Worm (Caenorhabditis elegans) whole organism, mixed stage, embryonic: ENCODE measurements around the gene ntp-1.

Experiments used
- M03D4.4 ChIP-seq: sonication (generic microtip); optimal IDR thresholded peaks from 2 replicates; lab custom pipeline; 2017; ENCODE audit warnings: mild to moderate bottlenecking, missing genetic modification characterization, missing compliant biosample characterization
- blmp-1 ChIP-seq: fragments of 150-350 bp; optimal IDR thresholded peaks from 2 replicates; lab custom pipeline; 2014; ENCODE audit warnings: missing biosample characterization, missing genetic modification characterization
- ceh-39 ChIP-seq: fragments of 150-350 bp; optimal IDR thresholded peaks from 2 replicates; lab custom pipeline; 2014; ENCODE audit warnings: missing biosample characterization, missing genetic modification characterization
- ceh-43 ChIP-seq: fragments of 200-800 bp; sonication (Bioruptor generic); optimal IDR thresholded peaks from 2 replicates; lab custom pipeline; 2018; ENCODE audit warnings: mild to moderate bottlenecking, missing genetic modification characterization, moderate library complexity, missing compliant biosample characterization
- ceh-83 ChIP-seq: fragments of 200-800 bp; sonication (Bioruptor generic); optimal IDR thresholded peaks from 2 replicates; lab custom pipeline; 2018; ENCODE audit warnings: mild to moderate bottlenecking, missing genetic modification characterization, missing compliant biosample characterization
- ces-1 ChIP-seq: fragments of 150-350 bp; optimal IDR thresholded peaks from 2 replicates; lab custom pipeline; 2014; ENCODE audit warnings: missing biosample characterization, missing genetic modification reagents, missing genetic modification characterization
- elt-1 ChIP-seq: sonication (generic microtip); optimal IDR thresholded peaks from 2 replicates; lab custom pipeline; 2017; ENCODE audit warnings: missing genetic modification characterization, mild to moderate bottlenecking, missing compliant biosample characterization, antibody characterized with exemption, moderate library complexity, borderline replicate concordance; ENCODE audit not compliant: insufficient read depth
- elt-3 ChIP-seq: fragments of 150-350 bp; optimal IDR thresholded peaks from 2 replicates; lab custom pipeline; 2014; ENCODE audit warnings: missing biosample characterization, missing genetic modification characterization
- flh-1 ChIP-seq: fragments of 200-800 bp; sonication (Bioruptor generic); optimal IDR thresholded peaks from 2 replicates; lab custom pipeline; 2018; ENCODE audit warnings: mild to moderate bottlenecking, missing genetic modification characterization, moderate library complexity, missing compliant biosample characterization
- ham-2 ChIP-seq: fragments of 200-800 bp; sonication (Bioruptor generic); optimal IDR thresholded peaks from 2 replicates; lab custom pipeline; 2018; ENCODE audit warnings: mild to moderate bottlenecking, missing genetic modification characterization, missing compliant biosample characterization
- hlh-1 ChIP-seq: fragments of 150-350 bp; optimal IDR thresholded peaks from 2 replicates; lab custom pipeline; 2014; ENCODE audit warnings: missing biosample characterization, missing genetic modification reagents, missing genetic modification characterization
- lin-13 ChIP-seq: fragments of 150-350 bp; optimal IDR thresholded peaks from 2 replicates; lab custom pipeline; 2014; ENCODE audit warnings: missing biosample characterization, missing genetic modification characterization
- lin-32 ChIP-seq: fragments of 200-800 bp; sonication (Bioruptor generic); optimal IDR thresholded peaks from 2 replicates; lab custom pipeline; 2018; ENCODE audit warnings: mild to moderate bottlenecking, missing genetic modification characterization, missing compliant biosample characterization
- lsy-2 ChIP-seq: fragments of 150-350 bp; optimal IDR thresholded peaks from 2 replicates; lab custom pipeline; 2014; ENCODE audit warnings: missing biosample characterization, missing genetic modification characterization
- mab-5 ChIP-seq: fragments of 150-350 bp; optimal IDR thresholded peaks from 2 replicates; lab custom pipeline; 2014; ENCODE audit warnings: missing biosample characterization, missing genetic modification characterization
- mep-1 ChIP-seq: fragments of 150-350 bp; optimal IDR thresholded peaks from 2 replicates; lab custom pipeline; 2017; ENCODE audit warnings: missing biosample characterization, missing genetic modification reagents, missing genetic modification characterization, inconsistent platforms
- mls-2 ChIP-seq: sonication (generic microtip); optimal IDR thresholded peaks from 2 replicates; lab custom pipeline; 2016; ENCODE audit warnings: mild to moderate bottlenecking, missing genetic modification characterization, moderate library complexity, missing compliant biosample characterization
- nhr-12 ChIP-seq: fragments of 150-350 bp; optimal IDR thresholded peaks from 2 replicates; lab custom pipeline; 2014; ENCODE audit warnings: missing biosample characterization, missing genetic modification characterization
- nhr-2 ChIP-seq: fragments of 150-350 bp; optimal IDR thresholded peaks from 2 replicates; lab custom pipeline; 2014; ENCODE audit warnings: missing biosample characterization, missing genetic modification characterization
- nhr-237 ChIP-seq: fragments of 150-350 bp; optimal IDR thresholded peaks from 2 replicates; lab custom pipeline; 2014; ENCODE audit warnings: missing biosample characterization, missing genetic modification characterization
- nhr-28 ChIP-seq: fragments of 150-350 bp; optimal IDR thresholded peaks from 2 replicates; lab custom pipeline; 2014; ENCODE audit warnings: missing biosample characterization, missing genetic modification characterization
- nhr-76 ChIP-seq: sonication (generic microtip); optimal IDR thresholded peaks from 2 replicates; lab custom pipeline; 2017; ENCODE audit warnings: missing biosample characterization, missing genetic modification characterization
- pha-4 ChIP-seq: fragments of 150-350 bp; optimal IDR thresholded peaks from 2 replicates; lab custom pipeline; 2018; ENCODE audit warnings: missing biosample characterization, missing genetic modification reagents, missing genetic modification characterization
- sem-2 ChIP-seq: fragments of 200-800 bp; sonication (Bioruptor generic); optimal IDR thresholded peaks from 2 replicates; lab custom pipeline; 2018; ENCODE audit warnings: mild to moderate bottlenecking, missing genetic modification characterization, missing compliant biosample characterization
- snpc-4 ChIP-seq: fragments of 150-350 bp; optimal IDR thresholded peaks from 2 replicates; lab custom pipeline; 2014; ENCODE audit warnings: missing biosample characterization, missing genetic modification characterization
- sptf-1 ChIP-seq: sonication (generic microtip); optimal IDR thresholded peaks from 2 replicates; lab custom pipeline; 2017; ENCODE audit warnings: mild to moderate bottlenecking, missing genetic modification characterization, moderate library complexity, missing compliant biosample characterization
- unc-120 ChIP-seq: sonication (generic microtip); optimal IDR thresholded peaks from 2 replicates; lab custom pipeline; 2017; ENCODE audit warnings: missing genetic modification characterization, missing compliant biosample characterization; ENCODE audit not compliant: poor library complexity, severe bottlenecking
- unc-62 ChIP-seq: fragments of 150-350 bp; optimal IDR thresholded peaks from 2 replicates; lab custom pipeline; 2014; ENCODE audit warnings: missing biosample characterization, missing genetic modification reagents, missing genetic modification characterization
- ztf-11 ChIP-seq: fragments of 150-350 bp; optimal IDR thresholded peaks from 2 replicates; lab custom pipeline; 2014; ENCODE audit warnings: missing biosample characterization, missing genetic modification characterization

Gene ntp-1

DNA sequence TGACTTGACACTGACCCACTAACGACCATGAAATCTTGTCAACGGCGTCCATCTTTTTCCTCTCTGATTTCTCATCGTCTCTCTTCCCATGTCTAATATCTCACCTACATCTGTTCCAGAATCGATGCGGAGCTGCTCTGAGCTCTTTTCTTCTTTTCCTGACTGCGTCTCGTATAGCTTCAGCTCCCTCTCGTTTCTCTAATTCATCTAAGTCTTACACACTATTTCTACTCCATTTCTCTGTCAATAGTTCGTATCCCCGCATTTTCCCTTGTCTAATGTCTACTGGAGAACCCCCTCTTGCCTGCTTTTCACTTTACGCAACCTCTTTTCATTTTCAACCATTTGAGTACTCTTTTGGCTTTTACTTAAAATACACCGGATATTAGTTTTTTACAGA lies 23.2 kb upstream of the ntp-1 start, which contains the start of gene ric-3:
Gene ric-3 (plus strand): TSS at position 400 of the 400 bp plus-strand sequence.
- TF ChIP-seq mab-5 (tag; lab: Kevin White, UChicago): no peak
- peak; percentile 72 for TF ChIP-seq unc-120
- TF ChIP-seq nhr-12 (tag; lab: Kevin White, UChicago): no peak
- peak; percentile 9 for TF ChIP-seq elt-3 (tag; lab: Kevin White, UChicago)
- peak; percentile 60 for TF ChIP-seq hlh-1 (tag; lab: Kevin White, UChicago)
- no peak for TF ChIP-seq elt-1 (tag; lab: Kevin White, UChicago)
- peak; percentile 29 for TF ChIP-seq mep-1
- TF ChIP-seq nhr-237 (tag; lab: Kevin White, UChicago): no peak
- peak; percentile 6 for TF ChIP-seq ham-2 (GFP tag; lab: Kevin White, UChicago)
- TF ChIP-seq ces-1 (GFP tag; lab: Kevin White, UChicago): peak; percentile 84
- TF ChIP-seq unc-62: peak; percentile 60

DNA sequence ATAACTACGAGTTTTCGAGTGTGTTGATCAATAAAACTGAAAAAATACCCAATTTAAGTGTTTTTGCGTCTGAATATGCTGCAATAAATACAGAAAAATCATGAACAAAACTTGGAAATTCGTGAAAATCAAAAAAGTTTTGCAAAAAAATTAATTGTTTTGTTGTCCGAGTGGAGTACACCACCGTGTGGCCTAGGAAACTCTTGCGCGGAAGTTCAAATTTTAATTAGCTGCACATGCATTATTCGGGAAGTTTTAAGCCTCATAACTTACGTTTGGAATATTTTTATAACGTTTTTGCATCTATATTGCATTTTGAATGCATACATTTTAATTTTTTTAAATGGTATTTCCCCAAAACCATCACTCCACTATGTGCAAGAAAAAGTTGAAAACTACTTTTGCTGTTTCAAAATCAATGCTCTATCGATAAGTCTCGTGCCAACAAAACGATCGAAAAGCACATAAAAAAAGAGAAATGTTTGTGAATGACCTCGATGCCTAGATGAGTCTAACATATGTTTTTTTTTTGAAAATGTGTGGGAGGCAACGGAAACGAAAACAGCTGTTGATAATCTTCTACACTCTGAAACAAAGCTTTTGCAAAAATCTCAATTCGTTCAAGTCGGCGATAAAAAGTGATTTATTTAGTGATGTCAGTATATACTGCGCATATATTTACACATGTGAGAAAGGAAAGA lies 21.9 kb upstream of the ntp-1 start:
- TF ChIP-seq ceh-43 (GFP tag; lab: Kevin White, UChicago): peak; percentile 30
- peak; percentile 44 for TF ChIP-seq hlh-1 (tag; lab: Kevin White, UChicago)
- TF ChIP-seq flh-1 (GFP tag; lab: Kevin White, UChicago): no peak
- peak; percentile 9 for TF ChIP-seq mep-1

DNA sequence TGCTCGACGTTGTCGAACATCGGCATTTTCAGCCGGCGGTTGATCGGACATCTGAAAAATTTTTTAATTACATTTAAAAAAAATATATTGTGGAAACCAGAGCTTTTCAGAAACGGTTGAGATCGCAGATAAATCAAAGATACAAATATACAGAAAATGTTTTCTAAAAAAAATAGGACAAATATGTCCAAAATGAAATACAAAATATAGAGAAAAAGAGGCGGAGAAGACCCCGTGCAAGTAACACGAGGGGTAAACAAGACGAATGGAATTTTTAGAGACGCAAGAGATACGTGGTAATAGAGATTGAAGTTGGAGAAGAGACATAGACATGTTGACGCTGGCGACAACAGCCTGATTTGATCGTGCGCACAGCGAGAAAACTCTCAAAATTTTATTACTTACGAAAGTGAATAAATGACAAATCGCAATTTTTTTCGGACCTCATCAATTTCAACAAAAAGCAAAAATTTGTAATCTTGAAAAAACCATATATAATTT lies 21.1 kb upstream of the ntp-1 start, which contains the start of gene cdgs-1:
Gene cdgs-1 (minus strand): TSS at position 51 of the 501 bp plus-strand sequence.
- TF ChIP-seq nhr-28 (tag; lab: Kevin White, UChicago) (no peak), ces-1 (GFP tag; lab: Kevin White, UChicago) (peak; percentile 83), ceh-39 (tag; lab: Kevin White, UChicago) (no peak), unc-62 (peak; percentile 36)

DNA sequence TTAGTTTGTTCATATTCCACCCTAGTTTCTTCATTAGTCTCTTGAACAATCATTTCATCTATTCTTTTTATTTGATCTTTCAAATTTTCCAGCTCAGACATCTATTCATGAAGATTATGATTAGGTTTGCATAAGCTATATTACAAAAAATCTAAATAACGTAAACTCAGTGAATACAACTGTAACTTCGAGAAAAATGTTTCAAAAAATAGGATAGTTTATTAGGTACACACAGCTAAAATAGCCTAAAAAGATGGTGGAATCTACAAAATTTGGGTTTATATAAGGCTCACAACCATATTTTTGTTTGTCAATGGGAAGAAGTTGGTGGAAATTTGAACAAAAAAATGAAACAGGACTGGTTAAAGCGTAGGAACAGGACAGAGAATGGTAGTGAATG lies 18.1 kb upstream of the ntp-1 start, which contains the start of gene zgpa-1:
Gene zgpa-1 (minus strand): TSS at position 101 of the 400 bp plus-strand sequence.
- TF ChIP-seq elt-1 (tag; lab: Kevin White, UChicago): no peak
- TF ChIP-seq snpc-4 (tag; lab: Kevin White, UChicago): no peak
- TF ChIP-seq mab-5 (tag; lab: Kevin White, UChicago): no peak
- TF ChIP-seq mep-1: no peak
- no peak for TF ChIP-seq mls-2 (tag; lab: Kevin White, UChicago)
- no peak for TF ChIP-seq unc-62
- TF ChIP-seq nhr-237 (tag; lab: Kevin White, UChicago): no peak
- no peak for TF ChIP-seq elt-3 (tag; lab: Kevin White, UChicago)
- no peak for TF ChIP-seq ces-1 (GFP tag; lab: Kevin White, UChicago)
- no peak for TF ChIP-seq nhr-76

DNA sequence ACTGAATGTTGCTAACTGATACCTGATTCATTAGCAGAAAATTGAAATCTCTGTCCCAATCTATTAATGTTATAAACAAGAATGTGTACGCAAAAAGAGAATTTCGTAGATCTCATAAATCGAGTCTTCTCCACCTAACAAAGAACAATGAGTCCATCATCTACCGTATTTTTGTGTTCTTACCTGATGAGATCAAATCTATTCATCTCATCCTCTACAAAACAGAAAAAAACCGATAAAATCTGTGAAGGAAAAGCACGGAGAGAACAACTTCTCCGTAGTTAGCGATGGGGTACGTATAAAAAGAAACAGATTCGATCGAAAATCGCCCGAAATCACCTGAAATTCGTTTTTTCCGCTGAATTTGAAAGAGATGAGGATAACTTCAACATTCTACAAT lies 14.0 kb upstream of the ntp-1 start, which contains the start of gene C33H5.1:
Gene C33H5.1 (plus strand): TSS at position 330 of the 400 bp plus-strand sequence.
- TF ChIP-seq ceh-83: no peak
- TF ChIP-seq elt-1 (tag; lab: Kevin White, UChicago): peak; percentile 88

DNA sequence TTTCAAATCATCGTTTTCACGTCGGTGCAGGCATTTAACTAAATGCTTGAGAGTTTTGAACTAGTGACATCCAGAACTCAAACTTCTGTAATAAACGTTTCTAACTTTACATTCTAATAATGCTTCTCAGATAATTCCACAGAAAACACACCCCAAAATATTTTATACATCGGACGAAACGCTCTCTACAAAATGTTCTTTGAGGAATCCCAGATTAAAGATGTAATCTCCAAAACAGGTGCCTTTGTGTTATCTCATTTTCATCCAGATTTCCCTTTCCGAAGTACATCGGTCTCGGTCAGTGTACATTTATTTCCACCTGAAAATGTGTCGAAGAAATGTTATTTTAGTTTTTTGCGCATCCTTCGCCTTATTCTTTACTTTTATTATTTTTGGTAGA lies 10.1 kb upstream of the ntp-1 start, which contains the start of gene C33H5.2:
Gene C33H5.2 (plus strand): TSS at position 301 of the 400 bp plus-strand sequence.
- TF ChIP-seq ztf-11 (tag; lab: Kevin White, UChicago): no peak
- no peak for TF ChIP-seq lin-32 (GFP tag; lab: Kevin White, UChicago)
- TF ChIP-seq nhr-2 (tag; lab: Kevin White, UChicago): no peak
- TF ChIP-seq elt-3 (tag; lab: Kevin White, UChicago): no peak
- no peak for TF ChIP-seq M03D4.4 (tag; lab: Kevin White, UChicago)
- peak; percentile 64 for TF ChIP-seq elt-1 (tag; lab: Kevin White, UChicago)
- no peak for TF ChIP-seq flh-1 (GFP tag; lab: Kevin White, UChicago)

DNA sequence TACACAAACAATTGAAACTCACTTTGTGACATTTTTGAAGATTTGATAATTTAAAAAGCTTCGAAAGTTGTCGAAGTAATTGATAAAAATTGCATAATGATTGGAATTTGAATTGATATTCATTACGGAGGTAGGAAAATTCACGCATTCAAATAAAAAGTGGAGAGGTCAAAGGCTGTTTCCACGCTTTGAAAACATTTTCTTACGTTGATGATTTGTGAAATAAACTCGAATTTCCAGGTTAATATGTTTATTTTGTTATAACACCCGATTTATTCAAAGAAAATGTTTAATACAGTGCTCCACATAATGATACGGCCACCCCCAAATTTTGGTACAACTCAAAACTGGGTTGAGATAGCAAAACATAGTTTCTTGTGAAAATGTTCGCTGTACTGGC lies 8.6 kb upstream of the ntp-1 start, which contains the start of gene C33H5.16:
Gene C33H5.16 (minus strand): TSS at position 101 of the 400 bp plus-strand sequence.
- TF ChIP-seq ces-1 (GFP tag; lab: Kevin White, UChicago) (no peak), lin-13 (tag; lab: Kevin White, UChicago) (no peak), elt-1 (tag; lab: Kevin White, UChicago) (no peak), sptf-1 (tag; lab: Kevin White, UChicago) (no peak), ceh-39 (tag; lab: Kevin White, UChicago) (no peak), elt-3 (tag; lab: Kevin White, UChicago) (no peak), lsy-2 (tag; lab: Kevin White, UChicago) (no peak), unc-62 (no peak), ceh-83 (no peak), pha-4 (tag; lab: Kevin White, UChicago) (no peak), nhr-237 (tag; lab: Kevin White, UChicago) (no peak), mep-1 (no peak), nhr-28 (tag; lab: Kevin White, UChicago) (no peak), ceh-43 (GFP tag; lab: Kevin White, UChicago) (no peak), lin-32 (GFP tag; lab: Kevin White, UChicago) (no peak), unc-120 (no peak), flh-1 (GFP tag; lab: Kevin White, UChicago) (no peak), sem-2 (GFP tag; lab: Kevin White, UChicago) (no peak), blmp-1 (tag; lab: Kevin White, UChicago) (no peak)
- TF ChIP-seq, all 35 proteins: peak for 0
